Worm (Caenorhabditis elegans) whole organism, young adult: Measurements from ENCODE around the gene ska-3.
A peak's percentile ranks its signal among the peaks of the same experiment; 100 is the strongest.

Experiments
- C17E4.6 ChIP-seq: fragments of 200-800 bp; sonication (Bioruptor generic); IDR thresholded peaks from 2 replicates; pipeline ENCODE4 v1.3.6; 2022; ENCODE audit warnings: missing genetic modification reagents, missing genetic modification characterization, missing compliant biosample characterization
- F10E7.11 ChIP-seq: sonication (generic microtip); optimal IDR thresholded peaks from 2 replicates; lab custom pipeline; 2017; ENCODE audit warnings: mild to moderate bottlenecking, missing genetic modification characterization, moderate library complexity, missing compliant biosample characterization
- F23B12.7 ChIP-seq: sonication (generic microtip); optimal IDR thresholded peaks from 2 replicates; lab custom pipeline; 2017; ENCODE audit warnings: missing genetic modification characterization, mild to moderate bottlenecking, missing compliant biosample characterization, antibody characterized with exemption, moderate library complexity; ENCODE audit not compliant: insufficient read depth
- F39B2.1 ChIP-seq: fragments of 200-800 bp; sonication (Bioruptor generic); IDR thresholded peaks from 2 replicates; pipeline ENCODE4 v1.3.6; 2022; ENCODE audit warnings: missing genetic modification reagents, missing genetic modification characterization, missing compliant biosample characterization
- F57A8.1 ChIP-seq: fragments of 200-800 bp; sonication (Bioruptor generic); optimal IDR thresholded peaks from 2 replicates; lab custom pipeline; 2018; ENCODE audit warnings: mild to moderate bottlenecking, missing genetic modification characterization, moderate library complexity, missing compliant biosample characterization
- F57C9.4 ChIP-seq: sonication (generic microtip); optimal IDR thresholded peaks from 2 replicates; lab custom pipeline; 2017; ENCODE audit warnings: mild to moderate bottlenecking, missing genetic modification characterization, missing compliant biosample characterization
- K11D2.4 ChIP-seq: fragments of 200-800 bp; sonication (Bioruptor generic); IDR thresholded peaks from 2 replicates; pipeline ENCODE4 v1.3.6; 2022; ENCODE audit warnings: missing genetic modification reagents, missing genetic modification characterization, missing compliant biosample characterization
- T07F8.4 ChIP-seq: sonication (generic microtip); optimal IDR thresholded peaks from 2 replicates; lab custom pipeline; 2016; ENCODE audit warnings: mild to moderate bottlenecking, missing genetic modification characterization, moderate library complexity, missing compliant biosample characterization
- Y53F4B.3 ChIP-seq: fragments of 200-800 bp; sonication (Bioruptor generic); IDR thresholded peaks from 2 replicates; pipeline ENCODE4 v1.3.6; 2022; ENCODE audit warnings: missing genetic modification reagents, missing genetic modification characterization, missing compliant biosample characterization
- Y53G8AR.9 ChIP-seq: fragments of 200-800 bp; sonication (Bioruptor generic); conservative IDR thresholded peaks from 2 replicates; pipeline ENCODE4 v1.3.6; 2022; ENCODE audit warnings: missing genetic modification reagents, missing genetic modification characterization, missing compliant biosample characterization
- Y56A3A.18 ChIP-seq: fragments of 200-800 bp; sonication (Bioruptor generic); IDR thresholded peaks from 2 replicates; pipeline ENCODE4 v1.3.6; 2022; ENCODE audit warnings: missing genetic modification reagents, missing genetic modification characterization, missing compliant biosample characterization
- akir-1 ChIP-seq: fragments of 200-800 bp; sonication (Bioruptor generic); optimal IDR thresholded peaks from 2 replicates; lab custom pipeline; 2018; ENCODE audit warnings: mild to moderate bottlenecking, missing genetic modification characterization, moderate library complexity, missing compliant biosample characterization
- attf-3 ChIP-seq: fragments of 200-800 bp; sonication (Bioruptor generic); conservative IDR thresholded peaks from 2 replicates; pipeline ENCODE4 v1.3.6; 2022; ENCODE audit warnings: missing genetic modification reagents, missing genetic modification characterization, missing compliant biosample characterization
- ccch-3 ChIP-seq: fragments of 200-800 bp; sonication (Bioruptor generic); optimal IDR thresholded peaks from 2 replicates; lab custom pipeline; 2018; ENCODE audit warnings: mild to moderate bottlenecking, missing genetic modification characterization, missing compliant biosample characterization
- cebp-2 ChIP-seq: fragments of 200-800 bp; sonication (Bioruptor generic); IDR thresholded peaks from 2 replicates; pipeline ENCODE4 v1.3.6; 2022; ENCODE audit warnings: missing genetic modification characterization, missing compliant biosample characterization
- ceh-58 ChIP-seq: fragments of 200-800 bp; sonication (Bioruptor generic); IDR thresholded peaks from 2 replicates; pipeline ENCODE4 v1.3.6; 2022; ENCODE audit warnings: missing genetic modification characterization, missing compliant biosample characterization
- ceh-79 ChIP-seq: sonication (generic microtip); optimal IDR thresholded peaks from 2 replicates; lab custom pipeline; 2017; ENCODE audit warnings: mild to moderate bottlenecking, missing genetic modification characterization, missing compliant biosample characterization
- chd-7 ChIP-seq: sonication (generic microtip); optimal IDR thresholded peaks from 2 replicates; lab custom pipeline; 2016; ENCODE audit warnings: mild to moderate bottlenecking, missing genetic modification characterization, moderate library complexity, missing compliant biosample characterization
- die-1 ChIP-seq: sonication (generic microtip); optimal IDR thresholded peaks from 2 replicates; lab custom pipeline; 2016; ENCODE audit warnings: missing genotype, mild to moderate bottlenecking, missing genetic modification characterization, missing compliant biosample characterization
- egrh-3 ChIP-seq: fragments of 200-800 bp; sonication (Bioruptor generic); IDR thresholded peaks from 2 replicates; pipeline ENCODE4 v1.3.6; 2022; ENCODE audit warnings: missing genetic modification reagents, missing genetic modification characterization, missing compliant biosample characterization
- fkh-3 ChIP-seq: sonication (generic microtip); optimal IDR thresholded peaks from 2 replicates; lab custom pipeline; 2016; ENCODE audit warnings: mild to moderate bottlenecking, missing genetic modification characterization, missing compliant biosample characterization
- him-1 ChIP-seq: sonication (generic microtip); optimal IDR thresholded peaks from 2 replicates; lab custom pipeline; 2016; ENCODE audit warnings: missing genotype, missing genetic modification reagents, missing genetic modification characterization, missing compliant biosample characterization
- hmg-20 ChIP-seq: fragments of 200-800 bp; sonication (Bioruptor generic); IDR thresholded peaks from 2 replicates; pipeline ENCODE4 v1.3.6; 2022; ENCODE audit warnings: missing genetic modification reagents, missing genetic modification characterization, missing compliant biosample characterization
- hrde-1 ChIP-seq: sonication (generic microtip); optimal IDR thresholded peaks from 2 replicates; lab custom pipeline; 2016; ENCODE audit warnings: missing genetic modification characterization, mild to moderate bottlenecking, missing compliant biosample characterization, moderate library complexity, missing genotype, missing genetic modification reagents, borderline replicate concordance
- hsf-1 ChIP-seq: fragments of 200-800 bp; sonication (Bioruptor generic); IDR thresholded peaks from 2 replicates; pipeline ENCODE4 v1.3.6; 2022; ENCODE audit warnings: missing genetic modification reagents, missing genetic modification characterization, missing compliant biosample characterization
- lag-1 ChIP-seq: fragments of 200-800 bp; sonication (Bioruptor generic); IDR thresholded peaks from 2 replicates; pipeline ENCODE4 v1.3.6; 2022; ENCODE audit warnings: missing genetic modification reagents, missing genetic modification characterization, missing compliant biosample characterization
- lin-40 ChIP-seq: sonication (generic microtip); optimal IDR thresholded peaks from 2 replicates; lab custom pipeline; 2016; ENCODE audit warnings: missing genetic modification characterization, mild to moderate bottlenecking, missing compliant biosample characterization, missing genotype, missing genetic modification reagents
- lir-1 ChIP-seq: fragments of 200-800 bp; sonication (Bioruptor generic); conservative IDR thresholded peaks from 2 replicates; pipeline ENCODE4 v1.3.6; 2022; ENCODE audit warnings: missing genetic modification reagents, missing genetic modification characterization, missing compliant biosample characterization
- madf-3 ChIP-seq: fragments of 200-800 bp; sonication (Bioruptor generic); IDR thresholded peaks from 2 replicates; pipeline ENCODE4 v1.3.6; 2022; ENCODE audit warnings: missing genetic modification reagents, missing genetic modification characterization, missing compliant biosample characterization
- madf-8 ChIP-seq: fragments of 200-800 bp; sonication (Bioruptor generic); conservative IDR thresholded peaks from 2 replicates; pipeline ENCODE4 v1.3.6; 2022; ENCODE audit warnings: missing genetic modification reagents, missing genetic modification characterization, missing compliant biosample characterization
- mes-4 ChIP-seq: sonication (generic microtip); optimal IDR thresholded peaks from 2 replicates; lab custom pipeline; 2016; ENCODE audit warnings: missing genotype, missing genetic modification characterization, missing compliant biosample characterization
- nfya-2 ChIP-seq: fragments of 200-800 bp; sonication (Bioruptor generic); IDR thresholded peaks from 2 replicates; pipeline ENCODE4 v1.3.6; 2022; ENCODE audit warnings: missing genetic modification reagents, missing genetic modification characterization, missing compliant biosample characterization
- nhr-90 ChIP-seq: sonication (generic microtip); optimal IDR thresholded peaks from 2 replicates; lab custom pipeline; 2016; ENCODE audit warnings: missing genotype, mild to moderate bottlenecking, missing genetic modification characterization, missing compliant biosample characterization
- pbrm-1 ChIP-seq: fragments of 200-800 bp; sonication (Bioruptor generic); IDR thresholded peaks from 2 replicates; pipeline ENCODE4 v1.3.6; 2022; ENCODE audit warnings: missing genetic modification reagents, missing genetic modification characterization, missing compliant biosample characterization
- pha-4 ChIP-seq: fragments of 150-350 bp; sonication (generic microtip); optimal IDR thresholded peaks from 2 replicates; lab custom pipeline; 2014; ENCODE audit warnings: missing biosample characterization, missing genetic modification reagents, missing genetic modification characterization
- rcor-1 ChIP-seq: fragments of 200-800 bp; sonication (Bioruptor generic); IDR thresholded peaks from 2 replicates; pipeline ENCODE4 v1.3.6; 2022; ENCODE audit warnings: missing genetic modification reagents, missing genetic modification characterization, missing compliant biosample characterization
- rec-8 ChIP-seq, 2 experiments: sonication (generic microtip); optimal IDR thresholded peaks; 2 replicates each; lab custom pipeline; 2016; ENCODE audit warnings: mild to moderate bottlenecking in 2 of 2, missing genetic modification characterization in 2 of 2, missing genetic modification reagents in 2 of 2, missing genotype in 2 of 2, missing biosample characterization in 1 of 2, missing compliant biosample characterization in 1 of 2, moderate library complexity in 1 of 2
- rpc-1 ChIP-seq, 2 experiments: fragments of 150-350 bp in 1 of 2; sonication (generic microtip) in 1 of 2; optimal IDR thresholded peaks; 2 replicates each; lab custom pipeline; 2014 to 2018; ENCODE audit warnings: missing biosample characterization in 1 of 2, missing genetic modification characterization in 1 of 2, missing genetic modification reagents in 1 of 2, missing genotype in 1 of 2
- sea-2 ChIP-seq: fragments of 200-800 bp; sonication (Bioruptor generic); IDR thresholded peaks from 2 replicates; pipeline ENCODE4 v1.3.6; 2022; ENCODE audit warnings: missing genetic modification characterization, missing compliant biosample characterization
- snpc-1.1 ChIP-seq: sonication (generic microtip); optimal IDR thresholded peaks from 2 replicates; lab custom pipeline; 2017; ENCODE audit warnings: missing genetic modification characterization, mild to moderate bottlenecking, missing compliant biosample characterization, antibody characterized with exemption, moderate library complexity, missing genotype, missing genetic modification reagents; ENCODE audit not compliant: insufficient read depth
- snpc-4 ChIP-seq, 5 experiments: fragments of 150-350 bp in 1 of 5; sonication (generic microtip) in 4 of 5; optimal IDR thresholded peaks; 2 replicates each; lab custom pipeline; 2014 to 2018; ENCODE audit warnings: missing genetic modification characterization in 5 of 5, missing biosample characterization in 3 of 5, antibody characterized with exemption in 2 of 5, mild to moderate bottlenecking in 2 of 5, missing compliant biosample characterization in 2 of 5, missing genotype in 2 of 5, moderate library complexity in 2 of 5, missing genetic modification reagents in 1 of 5
- tbx-9 ChIP-seq: sonication (generic microtip); optimal IDR thresholded peaks from 2 replicates; lab custom pipeline; 2016; ENCODE audit warnings: borderline replicate concordance, missing genetic modification characterization, inconsistent platforms, missing compliant biosample characterization
- tlf-1 ChIP-seq: fragments of 200-800 bp; sonication (Bioruptor generic); optimal IDR thresholded peaks from 2 replicates; lab custom pipeline; 2018; ENCODE audit warnings: mild to moderate bottlenecking, missing genetic modification characterization, missing compliant biosample characterization
- unc-130 ChIP-seq: sonication (generic microtip); optimal IDR thresholded peaks from 2 replicates; lab custom pipeline; 2016; ENCODE audit warnings: missing genetic modification reagents, missing genetic modification characterization, missing compliant biosample characterization
- unc-62 ChIP-seq: fragments of 150-350 bp; optimal IDR thresholded peaks from 2 replicates; lab custom pipeline; 2014; ENCODE audit warnings: missing biosample characterization, missing genetic modification reagents, missing genetic modification characterization
- ztf-22 ChIP-seq: fragments of 200-800 bp; sonication (Bioruptor generic); optimal IDR thresholded peaks from 2 replicates; lab custom pipeline; 2018; ENCODE audit warnings: mild to moderate bottlenecking, missing genetic modification characterization, moderate library complexity, missing compliant biosample characterization

Gene ska-3

ce11 chrIII:5697963-5698730, 19.3 kb upstream of the ska-3 start, which contains the start of the genes lgg-3 and rgs-5:
Gene lgg-3 (minus strand): TSS chrIII:5698013.
Gene rgs-5 (plus strand): TSS chrIII:5698555.
- no peak for TF ChIP-seq snpc-4 (GFP tag; optimal IDR thresholded peaks at IDR 0.05; lab: Kevin White, UChicago)
- peak; percentile 5 to 81 (median 31) for TF ChIP-seq snpc-4 (tag; optimal IDR thresholded peaks at IDR 0.05; lab: Kevin White, UChicago)
- no peak for TF ChIP-seq T07F8.4 (tag; lab: Kevin White, UChicago)
- no peak for TF ChIP-seq Y53F4B.3
- no peak for TF ChIP-seq K11D2.4 (GFP tag; lab: Robert Waterston, UW)
- TF ChIP-seq ztf-22 = no peak
- no peak for TF ChIP-seq ceh-58 (GFP tag; lab: Robert Waterston, UW)
- no peak for TF ChIP-seq sea-2
- TF ChIP-seq Y53G8AR.9 = no peak
- no peak for TF ChIP-seq unc-62
- TF ChIP-seq F39B2.1 (GFP tag; lab: Robert Waterston, UW) = no peak
- peak; percentile 37 for TF ChIP-seq unc-130 (GFP tag; lab: Kevin White, UChicago)
- TF ChIP-seq lir-1 = no peak
- TF ChIP-seq Y56A3A.18 (GFP tag; lab: Robert Waterston, UW) = no peak
- no peak for TF ChIP-seq pbrm-1
- no peak for TF ChIP-seq pha-4
- no peak for TF ChIP-seq attf-3 (GFP tag; lab: Robert Waterston, UW)
- peak; percentile 72 for TF ChIP-seq madf-8 (GFP tag; lab: Robert Waterston, UW)
- TF ChIP-seq ceh-79 (tag; lab: Kevin White, UChicago) = no peak
- peak; percentile 64 for TF ChIP-seq him-1
- TF ChIP-seq mes-4 (tag; lab: Kevin White, UChicago) = no peak
- no peak for TF ChIP-seq lag-1
- TF ChIP-seq ccch-3 (GFP tag; lab: Kevin White, UChicago) = no peak
- TF ChIP-seq nhr-90 (tag; lab: Kevin White, UChicago) = no peak
- TF ChIP-seq hmg-20 (GFP tag; lab: Robert Waterston, UW) = no peak
- no peak for TF ChIP-seq nfya-2 (GFP tag; lab: Robert Waterston, UW)
- no peak for TF ChIP-seq F23B12.7 (tag; lab: Kevin White, UChicago)
- TF ChIP-seq die-1 (tag; lab: Kevin White, UChicago) = no peak
- TF ChIP-seq lin-40 (tag; lab: Kevin White, UChicago) = no peak
- TF ChIP-seq C17E4.6 (GFP tag; lab: Robert Waterston, UW) = no peak
- no peak for TF ChIP-seq rec-8 (tag; optimal IDR thresholded peaks at IDR 0.05; lab: Kevin White, UChicago)
- no peak for TF ChIP-seq egrh-3 (GFP tag; lab: Robert Waterston, UW)
- no peak for TF ChIP-seq F10E7.11 (tag; lab: Kevin White, UChicago)
- TF ChIP-seq madf-3 = no peak
- TF ChIP-seq rpc-1 (optimal IDR thresholded peaks at IDR 0.05; lab: Kevin White, UChicago) = no peak
- no peak for TF ChIP-seq rpc-1 (tag; optimal IDR thresholded peaks at IDR 0.05; lab: Kevin White, UChicago)
- TF ChIP-seq tbx-9 (tag; lab: Kevin White, UChicago) = no peak
- TF ChIP-seq hrde-1 (tag; lab: Kevin White, UChicago) = no peak
- TF ChIP-seq akir-1 (GFP tag; lab: Kevin White, UChicago) = no peak
- TF ChIP-seq chd-7 (tag; lab: Kevin White, UChicago) = no peak
- TF ChIP-seq hsf-1 = peak; percentile 48; the same call in 1 of the 2 replicates
- peak; percentile 44 for TF ChIP-seq tlf-1 (GFP tag; lab: Kevin White, UChicago)
- TF ChIP-seq rcor-1 (GFP tag; lab: Robert Waterston, UW) = peak; percentile 39; the same call in 1 of the 2 replicates
- no peak for TF ChIP-seq cebp-2 (GFP tag; lab: Robert Waterston, UW)
- peak; percentile 31 for TF ChIP-seq snpc-1.1 (tag; lab: Kevin White, UChicago)
- no peak for TF ChIP-seq fkh-3 (tag; lab: Kevin White, UChicago)
- TF ChIP-seq F57A8.1 (GFP tag; lab: Kevin White, UChicago) = no peak
- TF ChIP-seq F57C9.4 = no peak
